Fruit fly (Drosophila melanogaster) Kc167 (cell line): ENCODE data around the gene ScsbetaA.

ENCODE experiments used
- Myc ChIP-seq: fragments of >200 bp; optimal IDR thresholded peaks from 2 replicates; lab custom pipeline; 2017; ENCODE audit warnings: missing external identifiers
- insv ChIP-seq: fragments of >200 bp; optimal IDR thresholded peaks from 3 replicates; lab custom pipeline; 2018; ENCODE audit warnings: missing external identifiers
- psq ChIP-seq: fragments of >200 bp; optimal IDR thresholded peaks from 2 replicates; lab custom pipeline; 2017; ENCODE audit warnings: missing external identifiers
- ttk ChIP-seq: sonication (Bioruptor generic); optimal IDR thresholded peaks from 2 replicates; lab custom pipeline; 2017; ENCODE audit warnings: missing external identifiers

DNA sequence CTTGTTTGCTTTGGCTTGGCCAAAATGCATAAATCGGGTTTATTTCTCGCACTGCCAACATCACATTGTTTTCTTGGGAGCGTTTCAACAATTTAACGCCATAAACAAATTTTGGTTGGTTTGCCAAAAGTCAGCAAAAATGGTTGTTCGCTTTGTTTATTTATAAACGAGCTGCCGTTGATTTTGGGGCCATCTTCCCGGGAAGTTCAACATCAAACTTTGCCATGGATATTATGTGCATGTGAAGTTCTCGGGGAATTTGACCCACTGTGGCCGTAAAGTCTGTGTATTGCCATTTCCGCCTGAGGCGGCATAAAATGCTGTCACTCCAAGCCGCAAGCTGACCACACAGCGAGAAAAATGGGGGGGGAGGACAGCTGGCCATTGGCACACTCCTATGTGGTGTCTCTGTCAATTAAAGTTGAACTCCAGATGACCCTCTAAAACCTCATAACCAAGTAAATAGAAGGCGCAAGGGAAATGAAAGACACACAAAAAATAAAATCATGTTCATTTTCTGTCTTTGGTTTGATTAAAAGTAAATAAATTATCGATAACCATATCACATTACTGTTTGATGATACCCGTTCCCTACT, 14.7 kb upstream of the ScsbetaA start:
- TF ChIP-seq Myc (lab: Kevin White, UChicago) (no peak), ttk (no peak), psq (no peak), insv (lab: Kevin White, UChicago) (no peak)
